Worm (Caenorhabditis elegans): ENCODE data around the gene suds-3.

ce11 chrV:9899278-9899677, 31.5 kb upstream of the suds-3 start, which contains the start of gene egl-47:
- TF ChIP-seq unc-55 (GFP tag; optimal IDR thresholded peaks at IDR 0.05) (no peak), pag-3 (tag; optimal IDR thresholded peaks at IDR 0.05; ENCODE audit: borderline replicate concordance) (no peak), K09A11.1 (tag; optimal IDR thresholded peaks at IDR 0.05; ENCODE audit: insufficient read depth) (no peak), ref-2 (tag; optimal IDR thresholded peaks at IDR 0.05) (no peak), fkh-10 (GFP tag; optimal IDR thresholded peaks at IDR 0.05) (no peak), ceh-30 (tag; optimal IDR thresholded peaks at IDR 0.05) (no peak), hlh-15 (tag; optimal IDR thresholded peaks at IDR 0.05) (no peak), ceh-2 (tag; optimal IDR thresholded peaks at IDR 0.05) (no peak), pha-4 (tag; optimal IDR thresholded peaks at IDR 0.05) (no peak), ama-1 (optimal IDR thresholded peaks at IDR 0.05) (no peak), hlh-30 (tag; optimal IDR thresholded peaks at IDR 0.05; ENCODE audit: insufficient read depth) (no peak), ceh-18 (tag; optimal IDR thresholded peaks at IDR 0.05) (no peak), sox-4 (tag; optimal IDR thresholded peaks at IDR 0.05) (no peak), ceh-19 (GFP tag; optimal IDR thresholded peaks at IDR 0.05) (no peak)
